Fruit fly (Drosophila melanogaster): ENCODE measurements around the gene Sox21b.
A peak's percentile ranks its signal among the peaks of the same experiment; 100 is the strongest.

Sox21b gene

dm6 chr3L:14111411-14111810, 19.7 kb downstream of the Sox21b start (continued):
- TF ChIP-seq CG17359 (tag; optimal IDR thresholded peaks at IDR 0.05), result peak; percentile 73
- no peak for TF ChIP-seq Kr (GFP tag; optimal IDR thresholded peaks at IDR 0.05)
- TF ChIP-seq CG3847 (GFP tag; IDR thresholded peaks at IDR 0.05), result peak; percentile 88
- TF ChIP-seq CG7357 (GFP tag; IDR thresholded peaks at IDR 0.05), result peak; percentile 48; the same call in 1 of the 3 replicates
- peak; percentile 38 for TF ChIP-seq CG2202 (tag; optimal IDR thresholded peaks at IDR 0.05)
- no peak for TF ChIP-seq Trl (optimal IDR thresholded peaks at IDR 0.05)
- TF ChIP-seq Trl (GFP tag; optimal IDR thresholded peaks at IDR 0.05), result peak; percentile 89
- TF ChIP-seq CG7963 (GFP tag; IDR thresholded peaks at IDR 0.05; ENCODE audit: partially characterized antibody), result no peak
- TF ChIP-seq fu2 (GFP tag; optimal IDR thresholded peaks at IDR 0.05), result peak; percentile 78
- TF ChIP-seq CG14710 (tag; optimal IDR thresholded peaks at IDR 0.05), result peak; percentile 59
- TF ChIP-seq CG4854 (GFP tag; optimal IDR thresholded peaks at IDR 0.05), result peak; percentile 62
- TF ChIP-seq NK7.1 (GFP tag; optimal IDR thresholded peaks at IDR 0.05), result peak; percentile 38
- 0 out of 2 replicates have a peak, but pooled peaks have one; percentile 19 for TF ChIP-seq toy (GFP tag; IDR thresholded peaks at IDR 0.05)
- peak; percentile 67 for TF ChIP-seq E2f1 (GFP tag; IDR thresholded peaks at IDR 0.05)
- TF ChIP-seq CG8359 (GFP tag; optimal IDR thresholded peaks at IDR 0.05; ENCODE audit: borderline replicate concordance), result no peak
- peak; percentile 62 for TF ChIP-seq onecut (GFP tag; IDR thresholded peaks at IDR 0.05)
- TF ChIP-seq ken (GFP tag; IDR thresholded peaks at IDR 0.05), result peak; percentile 86
- TF ChIP-seq CG17612 (GFP tag; IDR thresholded peaks at IDR 0.05), result peak; percentile 61
- TF ChIP-seq caup (GFP tag; optimal IDR thresholded peaks at IDR 0.05; ENCODE audit: severe bottlenecking), result peak; percentile 51
- TF ChIP-seq HHEX (GFP tag; optimal IDR thresholded peaks at IDR 0.05), result peak; percentile 19
- TF ChIP-seq yki (optimal IDR thresholded peaks at IDR 0.05), result peak; percentile 87
- TF ChIP-seq CG2712 (tag; optimal IDR thresholded peaks at IDR 0.05), result peak; percentile 79
- no peak for TF ChIP-seq Sin3A (optimal IDR thresholded peaks at IDR 0.05)
- peak; percentile 92 for TF ChIP-seq Chrac-16 (GFP tag; optimal IDR thresholded peaks at IDR 0.05)
- peak; percentile 91 for TF ChIP-seq Hsf (GFP tag; optimal IDR thresholded peaks at IDR 0.05)
- no peak for TF ChIP-seq tll (GFP tag; optimal IDR thresholded peaks at IDR 0.05)
- no peak for TF ChIP-seq CG32767 (GFP tag; IDR thresholded peaks at IDR 0.05)
- no peak for TF ChIP-seq D (optimal IDR thresholded peaks at IDR 0.05)
- TF ChIP-seq D (GFP tag; optimal IDR thresholded peaks at IDR 0.05), result peak; percentile 13
- no peak; the same call in 2 of the 3 replicates for TF ChIP-seq CG11695 (GFP tag; IDR thresholded peaks at IDR 0.05)
- TF ChIP-seq Dfd (GFP tag; optimal IDR thresholded peaks at IDR 0.05), result no peak
- TF ChIP-seq CG3995 (GFP tag; optimal IDR thresholded peaks at IDR 0.05), result no peak
- TF ChIP-seq tup (GFP tag; optimal IDR thresholded peaks at IDR 0.05), result no peak
- peak; percentile 46 for TF ChIP-seq salm (tag; optimal IDR thresholded peaks at IDR 0.05)
- TF ChIP-seq Aef1 (GFP tag; IDR thresholded peaks at IDR 0.05), result peak; percentile 89
- peak; percentile 20 for TF ChIP-seq CG12299 (tag; optimal IDR thresholded peaks at IDR 0.05)
- TF ChIP-seq CG17829 (tag; optimal IDR thresholded peaks at IDR 0.05), result peak; percentile 87
- peak; percentile 72 for TF ChIP-seq Mad (GFP tag; optimal IDR thresholded peaks at IDR 0.05)
- peak; percentile 60 for TF ChIP-seq Usf (GFP tag; optimal IDR thresholded peaks at IDR 0.05)
- TF ChIP-seq BtbVII (GFP tag; optimal IDR thresholded peaks at IDR 0.05), result no peak
- TF ChIP-seq unpg (GFP tag; optimal IDR thresholded peaks at IDR 0.05), result peak; percentile 73
- TF ChIP-seq tio (GFP tag; optimal IDR thresholded peaks at IDR 0.05), result peak; percentile 73
- peak; percentile 38; the same call in 1 of the 2 replicates for TF ChIP-seq stc (GFP tag; IDR thresholded peaks at IDR 0.05)
- TF ChIP-seq row (GFP tag; IDR thresholded peaks at IDR 0.05), result peak; percentile 71
- peak; percentile 52 for TF ChIP-seq CG13775 (GFP tag; optimal IDR thresholded peaks at IDR 0.05)
- peak; percentile 89 for TF ChIP-seq CG9609 (GFP tag; optimal IDR thresholded peaks at IDR 0.05)
- peak; percentile 45 for TF ChIP-seq CG7271 (tag; optimal IDR thresholded peaks at IDR 0.05)
- TF ChIP-seq sima (GFP tag; optimal IDR thresholded peaks at IDR 0.05), result peak; percentile 40
- TF ChIP-seq inv (GFP tag; IDR thresholded peaks at IDR 0.05; ENCODE audit: partially characterized antibody), result peak; percentile 43; the same call in 1 of the 2 replicates
- TF ChIP-seq CG34376 (GFP tag; optimal IDR thresholded peaks at IDR 0.05), result no peak
- TF ChIP-seq CkIIα-i1 (GFP tag; IDR thresholded peaks at IDR 0.05), result 0 out of 2 replicates have a peak, but pooled peaks have one; percentile 14
- TF ChIP-seq Oaz (GFP tag; IDR thresholded peaks at IDR 0.05), result no peak; the same call in 1 of the 2 replicates
